Fruit fly (Drosophila melanogaster) whole organism, pupa: ENCODE results near the gene CG14391.

ENCODE experiments used
- CG10348 ChIP-seq: fragments of 200-800 bp; sonication (Bioruptor generic); IDR thresholded peaks from 2 replicates; pipeline ENCODE4 v1.3.6; 2022; ENCODE audit warnings: missing biosample characterization, missing genetic modification characterization
- CG12605 ChIP-seq: fragments of 200-800 bp; sonication (Bioruptor generic); IDR thresholded peaks from 2 replicates; pipeline ENCODE4 v1.3.6; 2022; ENCODE audit warnings: missing biosample characterization, missing genetic modification characterization
- CG13204 ChIP-seq: fragments of 200-800 bp; sonication (Bioruptor generic); optimal IDR thresholded peaks from 2 replicates; lab custom pipeline; 2018; ENCODE audit warnings: missing biosample characterization, mild to moderate bottlenecking, missing genetic modification characterization, moderate library complexity
- CG14655 ChIP-seq: fragments of 200-800 bp; sonication (Bioruptor generic); optimal IDR thresholded peaks from 3 replicates; lab custom pipeline; 2017; ENCODE audit warnings: mild to moderate bottlenecking, missing biosample characterization, missing genetic modification reagents, missing genetic modification characterization
- CG15710 ChIP-seq: fragments of 200-800 bp; sonication (Bioruptor generic); optimal IDR thresholded peaks from 2 replicates; lab custom pipeline; 2018; ENCODE audit warnings: missing biosample characterization, mild to moderate bottlenecking, missing genetic modification characterization, moderate library complexity
- CG17806 ChIP-seq: fragments of 200-800 bp; sonication (Bioruptor generic); optimal IDR thresholded peaks from 2 replicates; lab custom pipeline; 2018; ENCODE audit warnings: missing biosample characterization, mild to moderate bottlenecking, missing genetic modification characterization, moderate library complexity
- CG32121 ChIP-seq: fragments of 200-800 bp; sonication (Bioruptor generic); IDR thresholded peaks from 2 replicates; pipeline ENCODE4 v1.3.6; 2022; ENCODE audit warnings: missing biosample characterization, missing genetic modification characterization
- CG34367 ChIP-seq: fragments of 200-800 bp; sonication (Bioruptor generic); optimal IDR thresholded peaks from 2 replicates; lab custom pipeline; 2018; ENCODE audit warnings: missing biosample characterization, mild to moderate bottlenecking, missing genetic modification characterization
- CG4496 ChIP-seq: fragments of 200-800 bp; sonication (Bioruptor generic); IDR thresholded peaks from 3 replicates; pipeline ENCODE4 v1.3.6; 2022; ENCODE audit warnings: missing biosample characterization, missing genetic modification characterization
- CG8159 ChIP-seq: fragments of 200-800 bp; sonication (Bioruptor generic); optimal IDR thresholded peaks from 3 replicates; lab custom pipeline; 2018; ENCODE audit warnings: missing biosample characterization, mild to moderate bottlenecking, missing genetic modification characterization, moderate library complexity
- CG8301 ChIP-seq: fragments of 200-800 bp; sonication (Bioruptor generic); optimal IDR thresholded peaks from 2 replicates; lab custom pipeline; 2018; ENCODE audit warnings: missing biosample characterization, mild to moderate bottlenecking, missing genetic modification characterization
- CG9948 ChIP-seq: fragments of 200-800 bp; sonication (Bioruptor generic); optimal IDR thresholded peaks from 2 replicates; lab custom pipeline; 2018; ENCODE audit warnings: missing biosample characterization, mild to moderate bottlenecking, missing genetic modification characterization, moderate library complexity
- D1 ChIP-seq: fragments of 200-800 bp; sonication (Bioruptor generic); optimal IDR thresholded peaks from 2 replicates; lab custom pipeline; 2018; ENCODE audit warnings: missing biosample characterization, mild to moderate bottlenecking, missing genetic modification characterization, moderate library complexity
- EcR ChIP-seq: fragments of 200-800 bp; sonication (Bioruptor generic); optimal IDR thresholded peaks from 3 replicates; lab custom pipeline; 2019; ENCODE audit warnings: missing biosample characterization, missing genetic modification characterization, mild to moderate bottlenecking, moderate library complexity, missing genetic modification reagents
- Ets98B ChIP-seq: fragments of 200-800 bp; sonication (Bioruptor generic); IDR thresholded peaks from 2 replicates; pipeline ENCODE4 v1.3.6; 2022; ENCODE audit warnings: missing biosample characterization, missing genetic modification characterization
- Pif1A ChIP-seq: fragments of 200-800 bp; sonication (Bioruptor generic); optimal IDR thresholded peaks from 3 replicates; lab custom pipeline; 2016; ENCODE audit warnings: missing biosample characterization, missing genetic modification characterization
- Pif1B ChIP-seq: fragments of 200-800 bp; sonication (Bioruptor generic); optimal IDR thresholded peaks from 3 replicates; lab custom pipeline; 2016; ENCODE audit warnings: missing biosample characterization, missing genetic modification characterization
- Snoo ChIP-seq: fragments of 200-800 bp; sonication (Bioruptor generic); optimal IDR thresholded peaks from 3 replicates; lab custom pipeline; 2017; ENCODE audit warnings: missing biosample characterization, mild to moderate bottlenecking, missing genetic modification characterization, inconsistent platforms
- fd96Ca ChIP-seq: fragments of 200-800 bp; sonication (Bioruptor generic); IDR thresholded peaks from 3 replicates; pipeline ENCODE4 v1.3.6; 2022; ENCODE audit warnings: missing biosample characterization, missing genetic modification characterization
- gl ChIP-seq: fragments of 200-800 bp; sonication (Bioruptor generic); optimal IDR thresholded peaks from 2 replicates; lab custom pipeline; 2018; ENCODE audit warnings: missing biosample characterization, mild to moderate bottlenecking, missing genetic modification characterization
- rn ChIP-seq: fragments of 200-800 bp; sonication (Bioruptor generic); IDR thresholded peaks from 2 replicates; pipeline ENCODE4 v1.3.6; 2022; ENCODE audit warnings: missing biosample characterization, missing genetic modification characterization

The CG14391 gene

DNA sequence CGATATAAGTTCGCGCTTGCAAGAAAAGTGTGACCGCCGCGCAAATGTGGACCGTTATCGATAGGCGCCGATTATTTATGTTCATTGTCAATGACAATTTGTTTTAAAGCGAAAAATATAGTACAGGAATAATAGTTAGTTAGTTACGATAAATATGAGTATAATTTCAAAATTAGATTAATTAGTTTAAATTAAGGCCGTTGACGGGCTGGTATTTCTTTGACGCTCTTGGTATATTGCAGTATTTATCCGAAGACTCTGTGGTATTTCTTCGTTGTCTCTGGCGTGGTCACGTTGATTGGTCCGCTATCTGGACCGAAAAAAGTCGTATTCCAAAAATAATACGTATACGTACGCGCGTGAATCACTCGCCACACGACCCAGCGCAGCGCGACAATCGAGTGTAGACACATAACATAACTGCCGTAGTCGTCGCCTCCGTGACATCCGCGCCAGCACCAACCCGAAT, 3.0 kb upstream of the CG14391 start:
- TF ChIP-seq CG34367 (tag; lab: Kevin White, UChicago) (no peak), CG4496 (GFP tag; lab: Robert Waterston, UW) (0 out of 3 replicates have a peak, but pooled peaks have one; percentile 34)

DNA sequence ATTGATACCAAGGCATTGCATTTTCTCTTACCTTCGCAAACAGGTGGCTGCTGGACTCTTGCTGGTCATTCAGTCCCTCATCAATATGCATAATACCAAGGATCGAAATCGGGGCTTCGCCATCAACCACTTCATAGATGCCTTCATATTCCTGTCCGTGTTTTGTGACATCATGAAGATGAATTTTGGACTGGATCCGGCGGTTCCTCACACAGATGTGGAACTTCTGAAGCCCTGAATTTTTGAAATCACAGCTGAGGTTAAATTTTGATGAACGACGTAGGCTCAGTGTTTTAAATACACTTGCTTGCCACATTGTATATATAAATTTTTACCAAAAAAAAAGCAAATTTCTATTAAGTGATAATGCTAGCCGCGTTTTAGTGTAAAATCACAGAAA, 2.4 kb upstream of the CG14391 start, which contains the start of gene Past1:
Gene Past1, plus strand, starts transcription at position 301 of the 400 bp plus-strand sequence.
- TF ChIP-seq CG17806 (tag; lab: Kevin White, UChicago): no peak
- no peak for TF ChIP-seq CG9948 (tag; lab: Kevin White, UChicago)
- no peak for TF ChIP-seq CG10348 (GFP tag; lab: Robert Waterston, UW)
- no peak for TF ChIP-seq CG13204
- TF ChIP-seq CG8159 (tag; lab: Kevin White, UChicago): no peak
- no peak for TF ChIP-seq EcR (GFP tag; lab: Kevin White, UChicago)
- TF ChIP-seq Pif1A (GFP tag; lab: Kevin White, UChicago): no peak
- no peak for TF ChIP-seq CG4496 (GFP tag; lab: Robert Waterston, UW)
- TF ChIP-seq CG12605 (GFP tag; lab: Robert Waterston, UW): no peak
- no peak for TF ChIP-seq CG15710
- TF ChIP-seq rn (GFP tag; lab: Robert Waterston, UW): no peak
- no peak for TF ChIP-seq fd96Ca (GFP tag; lab: Robert Waterston, UW)
- no peak for TF ChIP-seq Pif1B (GFP tag; lab: Kevin White, UChicago)
- TF ChIP-seq CG34367 (tag; lab: Kevin White, UChicago): no peak
- TF ChIP-seq gl (tag; lab: Kevin White, UChicago): no peak
- TF ChIP-seq D1 (tag; lab: Kevin White, UChicago): no peak
- no peak for TF ChIP-seq Ets98B (GFP tag; lab: Robert Waterston, UW)
- no peak for TF ChIP-seq Snoo (tag; lab: Kevin White, UChicago)

DNA sequence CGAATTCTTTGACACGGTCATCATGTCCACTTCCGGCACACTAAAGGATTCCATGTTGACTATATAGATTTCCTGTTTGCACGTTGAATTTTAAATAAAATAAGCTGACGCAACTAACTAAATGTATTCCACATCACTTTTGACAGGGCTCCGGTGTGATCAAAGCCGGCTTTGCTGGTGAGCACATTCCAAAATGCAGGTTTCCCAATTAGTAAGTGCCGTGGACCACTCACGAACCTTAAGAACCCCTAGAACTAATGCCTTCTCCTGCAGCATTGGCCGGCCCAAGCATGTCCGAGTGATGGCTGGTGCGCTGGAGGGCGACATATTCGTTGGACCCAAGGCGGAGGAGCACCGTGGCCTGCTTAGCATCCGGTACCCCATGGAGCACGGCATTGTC, 2.1 kb downstream of the CG14391 start, which contains the start of gene CG31347:
Gene CG31347, minus strand, starts transcription at position 101 of the 400 bp plus-strand sequence.
- TF ChIP-seq CG9948 (tag; lab: Kevin White, UChicago) (no peak), Pif1B (GFP tag; lab: Kevin White, UChicago) (no peak)

DNA sequence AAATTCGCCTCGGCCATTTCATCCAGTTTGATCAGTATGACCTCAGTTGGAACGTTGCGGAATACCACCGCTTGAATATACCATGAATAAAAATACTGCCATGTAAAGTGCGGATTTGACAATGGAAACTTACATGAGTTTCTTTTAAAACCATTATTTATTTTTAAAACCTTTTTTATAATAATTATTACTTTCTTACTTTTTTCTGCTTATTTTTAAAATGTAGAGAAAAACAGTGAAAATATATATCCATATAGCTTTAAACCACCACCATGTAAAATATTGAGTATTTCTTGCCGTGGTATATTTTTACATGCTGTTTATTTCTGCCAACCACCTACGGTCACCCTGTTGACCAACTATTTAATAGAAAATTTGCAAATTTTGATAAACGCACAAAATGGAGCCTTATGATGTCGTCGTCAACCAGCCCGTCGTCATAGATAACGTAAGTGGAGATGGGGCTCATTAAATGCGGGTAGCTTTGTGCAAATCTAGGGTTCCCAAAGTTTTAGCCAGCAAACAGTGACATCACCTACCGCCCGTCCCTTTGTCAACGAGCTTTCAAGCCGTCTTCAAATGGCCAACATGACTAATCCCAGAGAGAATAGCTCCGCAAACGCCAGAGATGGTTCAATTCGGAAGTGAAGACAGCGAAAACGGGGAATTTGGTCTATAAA, 3.1 kb downstream of the CG14391 start, which contains the start of gene Arp1:
Gene Arp1, plus strand, starts transcription at position 322 of the 680 bp plus-strand sequence.
- TF ChIP-seq Pif1A (GFP tag; lab: Kevin White, UChicago) (no peak), CG14655 (GFP tag; lab: Kevin White, UChicago) (no peak), Pif1B (GFP tag; lab: Kevin White, UChicago) (no peak), D1 (tag; lab: Kevin White, UChicago) (no peak), CG32121 (GFP tag; lab: Robert Waterston, UW) (no peak), CG9948 (tag; lab: Kevin White, UChicago) (no peak), CG15710 (no peak), CG8159 (tag; lab: Kevin White, UChicago) (no peak), fd96Ca (GFP tag; lab: Robert Waterston, UW) (no peak), CG34367 (tag; lab: Kevin White, UChicago) (no peak), CG12605 (GFP tag; lab: Robert Waterston, UW) (no peak), EcR (GFP tag; lab: Kevin White, UChicago) (no peak), Snoo (tag; lab: Kevin White, UChicago) (no peak), CG8301 (tag; lab: Kevin White, UChicago) (no peak), CG17806 (tag; lab: Kevin White, UChicago) (no peak), Ets98B (GFP tag; lab: Robert Waterston, UW) (no peak)
- TF ChIP-seq, all 21 proteins: peak for 0

DNA sequence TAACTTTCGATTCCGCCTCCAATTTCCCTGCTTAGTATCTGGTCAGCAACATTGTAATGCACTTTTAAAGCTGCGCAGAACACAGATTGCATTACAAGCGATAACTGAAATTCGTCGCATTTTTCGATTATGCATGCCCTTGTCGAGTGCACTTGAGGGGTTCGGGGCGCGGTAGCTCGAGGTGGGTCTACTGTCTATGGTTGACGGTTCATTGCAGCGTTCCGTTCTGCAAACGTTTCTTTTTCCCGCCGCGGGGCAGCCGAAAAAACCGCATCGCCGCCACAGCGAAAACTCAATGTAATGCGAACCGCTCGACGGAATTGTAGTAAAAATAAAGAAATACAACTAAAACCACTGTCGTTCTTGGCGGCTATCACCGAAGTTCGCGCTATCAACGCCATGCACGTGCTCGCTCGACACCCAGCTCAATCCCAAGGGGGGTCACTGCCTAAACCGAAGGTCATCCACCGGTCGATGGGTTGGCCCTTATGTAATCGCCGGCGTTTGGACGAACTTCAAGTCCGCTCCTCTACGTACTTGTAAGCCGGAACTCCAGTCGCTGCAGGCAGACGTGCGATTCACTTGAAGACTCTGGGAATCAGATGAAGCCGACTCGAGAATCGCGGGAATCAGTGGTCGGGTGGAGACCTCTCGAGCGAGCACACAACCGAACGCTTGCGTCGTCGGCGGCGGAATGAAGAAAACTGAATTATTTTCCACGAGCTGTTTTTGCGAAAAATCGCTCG, 5.8 kb downstream of the CG14391 start, which contains the start of gene kar:
Gene kar, minus strand, starts transcription at position 696 of the 746 bp plus-strand sequence.
- TF ChIP-seq fd96Ca (GFP tag; lab: Robert Waterston, UW) (no peak), Pif1A (GFP tag; lab: Kevin White, UChicago) (no peak), CG8159 (tag; lab: Kevin White, UChicago) (no peak), CG13204 (no peak), CG4496 (GFP tag; lab: Robert Waterston, UW) (no peak), CG34367 (tag; lab: Kevin White, UChicago) (no peak), CG10348 (GFP tag; lab: Robert Waterston, UW) (no peak), Ets98B (GFP tag; lab: Robert Waterston, UW) (no peak), CG12605 (GFP tag; lab: Robert Waterston, UW) (no peak), CG8301 (tag; lab: Kevin White, UChicago) (no peak), Snoo (tag; lab: Kevin White, UChicago) (no peak), CG14655 (GFP tag; lab: Kevin White, UChicago) (no peak), CG32121 (GFP tag; lab: Robert Waterston, UW) (no peak), rn (GFP tag; lab: Robert Waterston, UW) (no peak), EcR (GFP tag; lab: Kevin White, UChicago) (no peak), CG9948 (tag; lab: Kevin White, UChicago) (no peak), gl (tag; lab: Kevin White, UChicago) (no peak)
